Worm (Caenorhabditis elegans): ENCODE measurements around the gene rhgf-2.

- TF ChIP-seq med-1 (GFP tag; optimal IDR thresholded peaks at IDR 0.05; ENCODE audit: insufficient read depth) (no peak), ztf-29 (GFP tag; IDR thresholded peaks at IDR 0.05) (no peak)
Observed at ce11 chrII:4092502-4092901, 8.1 kb upstream of the rhgf-2 start.
